Fruit fly (Drosophila melanogaster) whole organism, wandering third instar larva: Measurements from ENCODE around the gene CG1998.

ENCODE experiments used
- Dfd ChIP-seq: fragments of >200 bp; optimal IDR thresholded peaks from 2 replicates; lab custom pipeline; 2017; ENCODE audit warnings: missing biosample characterization, missing genetic modification characterization
- HLH106 ChIP-seq: fragments of 200-800 bp; optimal IDR thresholded peaks from 3 replicates; lab custom pipeline; 2019; ENCODE audit warnings: missing biosample characterization, mild to moderate bottlenecking, missing genetic modification characterization, moderate library complexity
- N ChIP-seq: fragments of >200 bp; optimal IDR thresholded peaks from 2 replicates; lab custom pipeline; 2018; ENCODE audit warnings: missing biosample characterization, missing external identifiers, missing genetic modification characterization
- h ChIP-seq: fragments of 200-800 bp; sonication (Bioruptor generic); optimal IDR thresholded peaks from 3 replicates; lab custom pipeline; 2016; ENCODE audit warnings: missing biosample characterization, mild to moderate bottlenecking, missing genetic modification characterization
- psq ChIP-seq: fragments of 200-800 bp; sonication (Bioruptor generic); optimal IDR thresholded peaks from 3 replicates; lab custom pipeline; 2017; ENCODE audit warnings: missing biosample characterization, mild to moderate bottlenecking, missing genetic modification characterization, moderate library complexity
- rgr ChIP-seq: fragments of 200-800 bp; sonication (Bioruptor generic); optimal IDR thresholded peaks from 3 replicates; lab custom pipeline; 2016; ENCODE audit warnings: missing biosample characterization, mild to moderate bottlenecking, missing genetic modification characterization
- sv ChIP-seq: fragments of 200-800 bp; sonication (Bioruptor generic); optimal IDR thresholded peaks from 3 replicates; lab custom pipeline; 2016; ENCODE audit warnings: missing biosample characterization, missing genetic modification characterization

- peak; percentile 42 for TF ChIP-seq HLH106 (tag; lab: Kevin White, UChicago)
- no peak for TF ChIP-seq psq (GFP tag; lab: Kevin White, UChicago)
- no peak for TF ChIP-seq sv (GFP tag; lab: Kevin White, UChicago)
- peak; percentile 55 for TF ChIP-seq rgr (GFP tag; lab: Kevin White, UChicago)
- TF ChIP-seq h, result peak; percentile 50
- no peak for TF ChIP-seq Dfd
- no peak for TF ChIP-seq N (GFP tag; lab: Kevin White, UChicago)
Observed at dm6 chrX:13370826-13371703, 41.8 kb downstream of the CG1998 start.
